Worm (Caenorhabditis elegans): ENCODE data around the gene F41B4.3.
"Not testable (repeated sequence)": the region's sequence is repeated elsewhere in the genome, so short reads cannot be mapped to it uniquely, and the experiment has no call there.

F41B4.3 gene

DNA sequence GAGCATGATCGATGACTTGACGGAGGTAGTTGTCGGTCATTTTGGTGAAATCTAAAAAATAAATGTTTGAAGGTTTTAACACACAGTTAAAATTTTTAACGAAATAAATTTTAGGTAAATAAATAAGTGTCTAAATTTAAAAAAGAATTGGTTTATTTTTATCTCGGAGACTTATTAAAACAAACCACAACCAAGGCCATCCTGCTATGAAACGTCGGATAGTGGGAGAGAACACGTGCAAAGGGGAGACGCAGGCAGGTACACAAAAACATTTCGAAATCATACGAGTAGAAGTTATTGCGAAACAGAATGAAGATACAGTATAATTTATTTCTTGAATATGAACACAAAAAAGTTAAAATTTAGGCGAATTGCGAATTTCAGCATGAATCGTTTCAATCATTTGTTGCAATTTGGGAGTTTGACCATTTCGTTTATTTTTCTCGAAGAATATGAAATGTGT, at the start of gene F41B4.3:
Gene F41B4.3 (minus strand): TSS at position 51 of the 463 bp plus-strand sequence.
- TF ChIP-seq T22C8.4 (GFP tag; IDR thresholded peaks at IDR 0.05) = no peak
- TF ChIP-seq ref-1 (GFP tag; conservative IDR thresholded peaks at IDR 0.05) = no peak
- no peak for TF ChIP-seq flt-1 (GFP tag; IDR thresholded peaks at IDR 0.05)
- no peak for TF ChIP-seq tab-1 (GFP tag; IDR thresholded peaks at IDR 0.05)
- TF ChIP-seq cog-1 (tag; optimal IDR thresholded peaks at IDR 0.05) = no peak
- TF ChIP-seq ztf-29 (GFP tag; IDR thresholded peaks at IDR 0.05) = no peak
- no peak for TF ChIP-seq ztf-23 (GFP tag; IDR thresholded peaks at IDR 0.05)
- TF ChIP-seq med-1 (GFP tag; optimal IDR thresholded peaks at IDR 0.05; ENCODE audit: insufficient read depth) = no peak
- no peak for TF ChIP-seq klf-2 (GFP tag; conservative IDR thresholded peaks at IDR 0.05)

DNA sequence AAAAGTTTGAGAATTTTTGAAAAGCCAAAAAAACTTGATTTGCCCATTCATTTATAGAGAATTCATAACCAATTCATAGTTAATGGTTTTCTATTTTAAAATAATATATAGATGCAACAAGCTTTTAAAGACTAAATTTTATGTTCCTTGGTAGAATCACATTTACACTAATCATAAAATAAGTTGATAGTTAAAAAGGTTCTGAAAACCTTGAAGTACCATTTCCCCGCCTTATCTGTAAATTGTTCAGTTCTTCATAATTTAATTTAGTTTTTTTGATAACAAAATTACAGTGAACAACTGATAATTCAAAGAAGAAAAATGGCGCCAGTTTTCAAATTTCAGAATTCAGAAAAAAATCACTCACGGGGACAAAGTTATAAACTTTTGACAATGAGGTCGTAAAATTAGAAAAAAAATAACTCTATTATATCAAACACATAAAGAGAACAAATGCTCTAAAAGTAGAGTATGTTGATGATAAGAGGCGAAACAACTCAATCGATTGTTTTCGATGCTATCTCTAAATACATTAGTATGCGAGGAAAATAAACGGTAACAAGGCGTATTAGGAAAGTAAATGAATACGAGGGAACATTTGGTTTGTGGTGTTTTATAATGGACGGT, 49.4 kb upstream of the F41B4.3 start, which contains the start of gene F41C6.7:
Gene F41C6.7 (minus strand): TSS at position 51 of the 627 bp plus-strand sequence.
- TF ChIP-seq T22C8.4 (GFP tag; IDR thresholded peaks at IDR 0.05) = no peak
- no peak for TF ChIP-seq cog-1 (tag; optimal IDR thresholded peaks at IDR 0.05)
- no peak for TF ChIP-seq klf-2 (GFP tag; conservative IDR thresholded peaks at IDR 0.05)
- TF ChIP-seq tab-1 (GFP tag; IDR thresholded peaks at IDR 0.05) = no peak
- TF ChIP-seq med-1 (GFP tag; optimal IDR thresholded peaks at IDR 0.05; ENCODE audit: insufficient read depth) = no peak
- TF ChIP-seq ref-1 (GFP tag; conservative IDR thresholded peaks at IDR 0.05) = no peak
- TF ChIP-seq flt-1 (GFP tag; IDR thresholded peaks at IDR 0.05) = no peak
- no peak for TF ChIP-seq ztf-23 (GFP tag; IDR thresholded peaks at IDR 0.05)
- TF ChIP-seq ztf-29 (GFP tag; IDR thresholded peaks at IDR 0.05) = no peak

DNA sequence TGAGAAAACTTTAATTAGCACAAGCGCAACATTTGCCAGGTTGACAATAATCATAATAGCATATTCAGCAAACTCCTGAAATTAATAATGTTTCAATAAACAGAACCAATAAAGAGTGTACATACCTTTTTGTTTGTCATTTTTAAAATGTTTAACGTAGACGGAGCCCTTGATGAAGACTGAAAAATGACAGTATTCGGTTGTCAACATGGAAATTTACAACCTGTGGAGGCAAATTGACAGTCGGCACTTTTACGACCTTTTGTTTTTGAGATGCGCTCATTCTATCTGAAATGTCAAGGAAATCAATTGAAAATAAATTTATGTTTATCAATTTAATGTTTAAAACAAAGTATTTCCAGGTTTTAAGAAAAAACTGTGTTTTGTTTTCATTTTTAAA, 48.5 kb upstream of the F41B4.3 start:
- TF ChIP-seq flt-1 (GFP tag; IDR thresholded peaks at IDR 0.05) = no peak
- no peak for TF ChIP-seq T22C8.4 (GFP tag; IDR thresholded peaks at IDR 0.05)

DNA sequence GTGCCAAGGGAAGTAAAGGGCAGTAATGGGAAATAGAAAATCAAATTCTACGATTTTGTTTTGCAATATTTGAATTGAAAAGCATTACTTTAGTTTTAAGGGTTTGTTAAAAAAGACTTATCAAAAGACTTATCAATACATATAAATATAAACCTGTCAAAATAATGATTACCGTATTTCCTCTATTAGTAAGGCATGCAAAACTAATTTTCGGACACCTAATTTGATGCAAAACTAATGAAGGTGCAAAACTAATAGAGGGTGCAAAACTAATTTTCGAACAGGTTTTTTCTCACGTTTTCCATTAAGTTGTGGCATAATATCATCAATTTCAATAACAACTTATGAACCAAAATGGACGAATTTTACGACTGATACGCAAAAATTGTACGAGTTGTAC, 45.9 kb upstream of the F41B4.3 start, which contains the start of gene F41C6.6:
Gene F41C6.6 (minus strand): TSS at position 101 of the 400 bp plus-strand sequence.
- not testable (repeated sequence) for TF ChIP-seq ztf-29 (GFP tag; IDR thresholded peaks at IDR 0.05); ztf-23 (GFP tag; IDR thresholded peaks at IDR 0.05); klf-2 (GFP tag; conservative IDR thresholded peaks at IDR 0.05)

DNA sequence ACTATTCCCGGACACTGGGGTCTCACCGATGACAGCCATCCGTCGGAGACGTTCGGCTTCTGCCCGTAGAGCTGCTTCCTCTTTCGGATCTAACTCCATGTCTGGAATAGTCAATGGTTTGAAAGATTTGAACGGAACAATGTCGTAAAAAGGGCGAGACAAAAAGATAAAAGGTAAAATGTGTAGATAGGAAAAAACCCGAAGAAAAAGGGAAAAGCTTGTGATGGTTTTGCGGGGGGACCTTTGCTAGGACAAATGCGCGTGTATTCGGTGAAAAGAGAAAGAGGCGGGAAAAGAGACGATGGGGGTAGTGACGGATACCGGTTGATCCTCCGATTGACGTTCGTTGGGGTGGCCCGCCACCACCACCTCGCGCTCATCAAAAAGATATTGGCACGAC, 41.5 kb upstream of the F41B4.3 start, which contains the start of gene col-173:
Gene col-173 (minus strand): TSS at position 101 of the 400 bp plus-strand sequence.
- TF ChIP-seq med-1 (GFP tag; optimal IDR thresholded peaks at IDR 0.05; ENCODE audit: insufficient read depth) (no peak), ref-1 (GFP tag; conservative IDR thresholded peaks at IDR 0.05) (no peak), klf-2 (GFP tag; conservative IDR thresholded peaks at IDR 0.05) (no peak), T22C8.4 (GFP tag; IDR thresholded peaks at IDR 0.05) (no peak), flt-1 (GFP tag; IDR thresholded peaks at IDR 0.05) (no peak), ztf-23 (GFP tag; IDR thresholded peaks at IDR 0.05) (no peak), tab-1 (GFP tag; IDR thresholded peaks at IDR 0.05) (no peak)

DNA sequence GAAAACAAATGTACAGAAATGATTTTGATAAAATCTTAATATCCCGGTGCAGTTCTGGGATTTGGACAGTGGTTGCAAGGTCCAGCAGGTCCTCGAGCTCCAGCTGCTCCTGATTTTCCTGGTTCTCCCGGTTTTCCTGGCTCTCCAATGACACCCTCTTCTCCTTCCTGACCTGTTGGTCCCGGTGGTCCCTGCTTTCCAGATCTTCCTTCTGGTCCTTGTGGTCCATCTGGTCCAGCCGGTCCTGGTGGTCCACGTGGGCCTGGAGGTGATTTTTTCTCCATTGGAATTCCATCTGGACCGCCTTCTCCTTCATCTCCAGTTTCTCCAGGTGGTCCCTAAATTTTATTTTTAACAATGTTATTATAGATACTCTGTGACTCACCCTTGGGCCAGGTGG, 39.4 kb upstream of the F41B4.3 start:
- TF ChIP-seq flt-1 (GFP tag; IDR thresholded peaks at IDR 0.05) (no peak), ztf-29 (GFP tag; IDR thresholded peaks at IDR 0.05) (no peak), tab-1 (GFP tag; IDR thresholded peaks at IDR 0.05) (no peak), ref-1 (GFP tag; conservative IDR thresholded peaks at IDR 0.05) (no peak), T22C8.4 (GFP tag; IDR thresholded peaks at IDR 0.05) (no peak), med-1 (GFP tag; optimal IDR thresholded peaks at IDR 0.05; ENCODE audit: insufficient read depth) (no peak), klf-2 (GFP tag; conservative IDR thresholded peaks at IDR 0.05) (no peak), cog-1 (tag; optimal IDR thresholded peaks at IDR 0.05) (no peak), ztf-23 (GFP tag; IDR thresholded peaks at IDR 0.05) (no peak)

DNA sequence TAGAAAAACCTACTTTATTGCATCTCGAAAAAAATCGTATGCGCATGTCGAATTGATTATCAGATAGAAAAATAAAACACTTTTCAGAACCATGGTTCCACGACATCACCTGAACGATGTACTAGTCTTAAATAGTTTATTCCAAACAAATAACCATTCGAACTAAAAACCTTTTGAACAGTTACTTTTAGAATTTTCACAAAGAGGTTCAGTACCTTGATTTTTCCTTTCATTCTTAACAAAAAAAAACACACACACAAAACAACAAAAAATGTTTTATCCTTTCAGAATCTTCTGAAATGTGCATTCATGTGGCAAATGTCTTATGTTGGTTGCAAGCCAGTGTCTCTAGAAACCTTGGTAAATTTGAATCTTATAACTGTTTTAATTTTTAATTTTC, 38.8 kb upstream of the F41B4.3 start, which contains the start of gene F41C6.4:
Gene F41C6.4 (minus strand): TSS at position 101 of the 400 bp plus-strand sequence.
- no peak for TF ChIP-seq ztf-29 (GFP tag; IDR thresholded peaks at IDR 0.05)
- TF ChIP-seq T22C8.4 (GFP tag; IDR thresholded peaks at IDR 0.05) = no peak
- no peak for TF ChIP-seq med-1 (GFP tag; optimal IDR thresholded peaks at IDR 0.05; ENCODE audit: insufficient read depth)
- no peak for TF ChIP-seq klf-2 (GFP tag; conservative IDR thresholded peaks at IDR 0.05)
- TF ChIP-seq ref-1 (GFP tag; conservative IDR thresholded peaks at IDR 0.05) = no peak
- no peak for TF ChIP-seq cog-1 (tag; optimal IDR thresholded peaks at IDR 0.05)
- no peak for TF ChIP-seq tab-1 (GFP tag; IDR thresholded peaks at IDR 0.05)
- TF ChIP-seq flt-1 (GFP tag; IDR thresholded peaks at IDR 0.05) = no peak

DNA sequence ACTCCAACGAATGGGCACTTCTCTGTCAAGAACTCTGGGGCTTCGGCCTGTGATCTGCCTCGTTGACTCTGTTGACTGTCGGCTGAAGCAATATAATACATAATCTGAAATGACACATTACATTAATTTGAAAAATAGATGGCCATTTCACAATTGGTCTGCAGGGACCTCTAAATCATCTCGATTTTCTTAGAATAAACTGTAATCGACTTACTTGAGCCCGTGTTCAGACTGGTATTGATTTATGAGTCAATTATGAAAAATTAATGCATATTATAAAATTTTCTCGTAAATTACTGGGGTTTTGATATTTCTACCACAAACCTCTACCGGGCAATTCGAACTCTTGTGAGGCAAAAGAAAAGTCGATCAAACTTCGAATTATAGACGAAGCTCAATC, 32.8 kb upstream of the F41B4.3 start, which contains the start of gene C53B7.6:
Gene C53B7.6 (minus strand): TSS at position 101 of the 400 bp plus-strand sequence.
- not testable (repeated sequence) for TF ChIP-seq ztf-29 (GFP tag; IDR thresholded peaks at IDR 0.05); med-1 (GFP tag; optimal IDR thresholded peaks at IDR 0.05; ENCODE audit: insufficient read depth); klf-2 (GFP tag; conservative IDR thresholded peaks at IDR 0.05)

DNA sequence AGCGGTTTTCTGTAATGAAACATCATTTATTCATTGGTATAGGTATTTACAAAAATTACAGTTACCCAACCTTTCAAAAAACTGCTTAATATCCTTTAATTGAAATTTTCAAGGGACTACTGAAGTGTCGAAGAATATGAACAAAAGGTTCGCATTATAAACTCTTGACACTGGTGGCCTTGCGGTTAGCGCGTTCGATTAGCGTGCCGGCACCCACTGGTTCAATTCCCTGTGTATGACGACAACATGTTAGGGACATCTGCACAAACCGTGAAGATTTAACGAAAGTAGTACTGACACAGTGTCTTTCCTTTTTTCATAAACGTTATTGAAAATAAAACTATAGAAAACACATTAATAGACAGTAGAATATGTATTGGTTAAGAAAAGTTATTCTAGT, 31.8 kb upstream of the F41B4.3 start:
- TF ChIP-seq tab-1 (GFP tag; IDR thresholded peaks at IDR 0.05) (peak; percentile 69; the same call in 1 of the 2 replicates), klf-2 (GFP tag; conservative IDR thresholded peaks at IDR 0.05) (0 out of 2 replicates have a peak, but pooled peaks have one; percentile 38), flt-1 (GFP tag; IDR thresholded peaks at IDR 0.05) (no peak; the same call in 1 of the 2 replicates), T22C8.4 (GFP tag; IDR thresholded peaks at IDR 0.05) (no peak), ref-1 (GFP tag; conservative IDR thresholded peaks at IDR 0.05) (no peak; the same call in 1 of the 2 replicates), ztf-29 (GFP tag; IDR thresholded peaks at IDR 0.05) (peak; percentile 20; the same call in 1 of the 2 replicates), cog-1 (tag; optimal IDR thresholded peaks at IDR 0.05) (peak; percentile 37), ztf-23 (GFP tag; IDR thresholded peaks at IDR 0.05) (0 out of 2 replicates have a peak, but pooled peaks have one; percentile 63), med-1 (GFP tag; optimal IDR thresholded peaks at IDR 0.05; ENCODE audit: insufficient read depth) (no peak)

DNA sequence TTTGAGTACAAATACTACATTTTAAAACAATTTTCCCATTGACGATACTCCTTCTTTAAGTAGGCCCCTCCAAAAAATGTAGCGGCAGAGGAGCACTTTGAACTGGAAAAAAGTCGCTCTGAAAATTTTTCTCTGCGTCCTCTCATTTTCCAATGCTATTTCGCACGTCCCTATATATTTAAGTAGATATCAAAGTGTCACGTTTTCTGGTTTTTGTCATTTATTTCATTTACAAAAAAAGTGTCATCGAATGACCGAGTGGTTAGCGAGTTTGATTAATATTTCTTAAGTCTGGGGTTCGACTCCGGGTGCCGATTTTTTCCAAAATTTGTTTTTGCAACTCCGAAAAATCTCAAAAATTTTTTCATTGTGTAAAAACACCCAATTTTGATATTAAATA, 31.0 kb upstream of the F41B4.3 start:
- TF ChIP-seq klf-2 (GFP tag; conservative IDR thresholded peaks at IDR 0.05) (no peak), tab-1 (GFP tag; IDR thresholded peaks at IDR 0.05) (no peak), T22C8.4 (GFP tag; IDR thresholded peaks at IDR 0.05) (no peak), cog-1 (tag; optimal IDR thresholded peaks at IDR 0.05) (no peak), med-1 (GFP tag; optimal IDR thresholded peaks at IDR 0.05; ENCODE audit: insufficient read depth) (no peak)
